Worm (Caenorhabditis elegans) whole organism, early embryonic: Measurements from ENCODE around the gene nlf-1.

Experiments
- B0310.2 ChIP-seq: sonication (generic microtip); optimal IDR thresholded peaks from 2 replicates; lab custom pipeline; 2016; ENCODE audit warnings: mild to moderate bottlenecking, missing genetic modification characterization, missing compliant biosample characterization
- F13C5.2 ChIP-seq: sonication (generic microtip); optimal IDR thresholded peaks from 2 replicates; lab custom pipeline; 2017; ENCODE audit warnings: mild to moderate bottlenecking, missing genetic modification characterization, inconsistent platforms, missing compliant biosample characterization
- aly-1 ChIP-seq: sonication (generic microtip); optimal IDR thresholded peaks from 2 replicates; lab custom pipeline; 2016; ENCODE audit warnings: missing genetic modification characterization, missing compliant biosample characterization
- ama-1 ChIP-seq: fragments of 150-350 bp; optimal IDR thresholded peaks from 2 replicates; lab custom pipeline; 2014
- ceh-13 ChIP-seq: fragments of 200-800 bp; sonication (Bioruptor generic); optimal IDR thresholded peaks from 2 replicates; lab custom pipeline; 2018; ENCODE audit warnings: mild to moderate bottlenecking, missing genetic modification characterization, missing compliant biosample characterization
- ceh-36 ChIP-seq: sonication (generic microtip); optimal IDR thresholded peaks from 2 replicates; lab custom pipeline; 2016; ENCODE audit warnings: missing genetic modification characterization, inconsistent platforms, missing compliant biosample characterization
- ets-7 ChIP-seq: sonication (generic microtip); optimal IDR thresholded peaks from 2 replicates; lab custom pipeline; 2016; ENCODE audit warnings: missing genotype, missing genetic modification characterization, missing compliant biosample characterization
- flt-1 ChIP-seq: fragments of 200-800 bp; sonication (Bioruptor generic); IDR thresholded peaks from 2 replicates; pipeline ENCODE4 v1.3.6; 2022; ENCODE audit warnings: missing genetic modification characterization, missing compliant biosample characterization
- hmbx-1 ChIP-seq: sonication (generic microtip); optimal IDR thresholded peaks from 2 replicates; lab custom pipeline; 2016; ENCODE audit warnings: mild to moderate bottlenecking, missing genetic modification characterization, missing compliant biosample characterization
- hmg-4 ChIP-seq: fragments of 200-800 bp; sonication (Bioruptor generic); optimal IDR thresholded peaks from 2 replicates; lab custom pipeline; 2018; ENCODE audit warnings: mild to moderate bottlenecking, missing genetic modification characterization, missing compliant biosample characterization
- hnd-1 ChIP-seq: sonication (generic microtip); optimal IDR thresholded peaks from 2 replicates; lab custom pipeline; 2016; ENCODE audit warnings: missing genetic modification characterization, missing compliant biosample characterization
- pes-1 ChIP-seq: fragments of 200-800 bp; sonication (Bioruptor generic); IDR thresholded peaks from 2 replicates; pipeline ENCODE4 v1.3.6; 2022; ENCODE audit warnings: missing genetic modification reagents, missing genetic modification characterization, missing compliant biosample characterization
- scrt-1 ChIP-seq: fragments of 200-800 bp; sonication (Bioruptor generic); IDR thresholded peaks from 2 replicates; pipeline ENCODE4 v1.3.6; 2022; ENCODE audit warnings: missing genetic modification characterization, missing compliant biosample characterization
- sea-1 ChIP-seq: fragments of 200-800 bp; sonication (Bioruptor generic); conservative IDR thresholded peaks from 2 replicates; pipeline ENCODE4 v1.3.6; 2022; ENCODE audit warnings: missing genetic modification characterization, missing compliant biosample characterization
- tbx-11 ChIP-seq: fragments of 200-800 bp; sonication (Bioruptor generic); IDR thresholded peaks from 2 replicates; pipeline ENCODE4 v1.3.6; 2022; ENCODE audit warnings: missing genetic modification characterization, missing compliant biosample characterization
- tbx-37 ChIP-seq: fragments of 200-800 bp; sonication (Bioruptor generic); conservative IDR thresholded peaks from 2 replicates; pipeline ENCODE4 v1.3.6; 2022; ENCODE audit warnings: missing genetic modification reagents, missing genetic modification characterization, missing compliant biosample characterization
- tra-4 ChIP-seq: sonication (generic microtip); optimal IDR thresholded peaks from 2 replicates; lab custom pipeline; 2017; ENCODE audit warnings: missing genetic modification characterization, missing compliant biosample characterization

nlf-1 gene

DNA sequence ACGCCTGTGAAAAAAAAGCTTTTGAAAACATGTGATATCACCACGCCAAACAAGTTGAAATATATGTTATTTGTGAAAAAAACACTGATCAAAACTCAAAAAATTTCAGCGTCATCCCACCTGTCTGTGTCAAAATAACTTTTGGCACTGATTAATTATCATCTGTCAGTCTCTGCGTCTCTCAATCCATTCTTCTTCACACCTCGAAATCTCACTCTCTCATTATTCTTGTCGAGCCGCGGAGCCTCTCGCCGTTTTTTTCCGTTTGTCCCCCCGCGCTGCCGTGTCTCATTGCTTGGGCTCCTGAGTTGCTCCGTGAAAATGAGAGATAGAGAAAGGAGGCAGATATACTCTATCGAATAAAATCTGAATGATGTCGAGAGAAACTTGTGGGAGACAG lies 33.7 kb upstream of the nlf-1 start:
- no peak for TF ChIP-seq hmbx-1 (tag; lab: Kevin White, UChicago)
- TF ChIP-seq ceh-13 (GFP tag; lab: Kevin White, UChicago) = no peak
- no peak for TF ChIP-seq sea-1 (GFP tag; lab: Robert Waterston, UW)

- TF ChIP-seq scrt-1 (GFP tag; lab: Robert Waterston, UW) (no peak), hmbx-1 (tag; lab: Kevin White, UChicago) (no peak), B0310.2 (no peak), hmg-4 (GFP tag; lab: Kevin White, UChicago) (no peak), aly-1 (no peak), tbx-11 (GFP tag; lab: Robert Waterston, UW) (no peak), ceh-36 (no peak), ceh-13 (GFP tag; lab: Kevin White, UChicago) (no peak), flt-1 (GFP tag; lab: Robert Waterston, UW) (no peak), ets-7 (tag; lab: Kevin White, UChicago) (no peak), hnd-1 (tag; lab: Kevin White, UChicago) (no peak), sea-1 (GFP tag; lab: Robert Waterston, UW) (no peak), tra-4 (no peak), F13C5.2 (tag; lab: Kevin White, UChicago) (no peak)
Observed at ce11 chrX:1046156-1046831, 28.9 kb upstream of the nlf-1 start, which contains the start of gene vpat-1. Gene vpat-1, minus strand, starts transcription at chrX:1046206.

ce11 chrX:1044327-1044726 lies 27.0 kb upstream of the nlf-1 start:
- no peak for TF ChIP-seq tbx-11 (GFP tag; lab: Robert Waterston, UW)
- no peak for TF ChIP-seq tra-4
- no peak for TF ChIP-seq sea-1 (GFP tag; lab: Robert Waterston, UW)
- TF ChIP-seq ets-7 (tag; lab: Kevin White, UChicago) = no peak

ce11 chrX:1038347-1038746 lies 21.0 kb upstream of the nlf-1 start, which contains the start of gene F55A4.7:
Gene F55A4.7, minus strand, starts transcription at chrX:1038447.
- TF ChIP-seq hmg-4 (GFP tag; lab: Kevin White, UChicago) (no peak), tbx-37 (GFP tag; lab: Robert Waterston, UW) (no peak), flt-1 (GFP tag; lab: Robert Waterston, UW) (no peak)

ce11 chrX:1035039-1035598 lies 17.8 kb upstream of the nlf-1 start, which contains the start of the genes stau-1 and sec-22:
Gene stau-1, minus strand, starts transcription at chrX:1035286.
Gene sec-22, plus strand, starts transcription at chrX:1035548.
- no peak for TF ChIP-seq sea-1 (GFP tag; lab: Robert Waterston, UW)
- peak; percentile 53 for TF ChIP-seq F13C5.2 (tag; lab: Kevin White, UChicago)
- no peak for TF ChIP-seq scrt-1 (GFP tag; lab: Robert Waterston, UW)
- TF ChIP-seq hmg-4 (GFP tag; lab: Kevin White, UChicago) = peak; percentile 48
- no peak for TF ChIP-seq flt-1 (GFP tag; lab: Robert Waterston, UW)
- TF ChIP-seq aly-1 = no peak
- no peak for TF ChIP-seq ceh-36

DNA sequence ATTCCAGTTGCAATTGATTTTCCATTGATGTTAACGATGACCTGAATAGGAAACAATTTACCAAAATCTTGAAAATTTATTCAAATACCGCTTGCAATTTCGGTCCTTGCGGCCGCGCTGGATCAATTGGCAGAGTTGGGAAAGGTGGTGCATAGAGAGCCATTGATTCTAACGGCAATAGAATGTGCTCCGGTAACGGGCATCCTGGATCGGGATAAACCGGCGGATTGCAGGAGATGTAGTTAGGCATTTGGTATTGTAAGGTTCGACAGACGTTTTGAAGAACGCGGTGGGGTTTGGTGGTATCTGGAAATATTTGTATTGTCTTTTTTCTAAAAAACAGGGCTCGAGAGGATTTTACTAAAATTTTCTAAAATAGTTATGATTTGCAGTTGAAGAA lies 13.5 kb upstream of the nlf-1 start:
- TF ChIP-seq ets-7 (tag; lab: Kevin White, UChicago) (no peak), tbx-37 (GFP tag; lab: Robert Waterston, UW) (no peak), sea-1 (GFP tag; lab: Robert Waterston, UW) (no peak), B0310.2 (no peak), aly-1 (no peak), hmg-4 (GFP tag; lab: Kevin White, UChicago) (no peak), flt-1 (GFP tag; lab: Robert Waterston, UW) (no peak), ceh-13 (GFP tag; lab: Kevin White, UChicago) (no peak), hnd-1 (tag; lab: Kevin White, UChicago) (no peak), hmbx-1 (tag; lab: Kevin White, UChicago) (no peak), F13C5.2 (tag; lab: Kevin White, UChicago) (no peak), tra-4 (no peak), pes-1 (no peak), ceh-36 (no peak)

- TF ChIP-seq ets-7 (tag; lab: Kevin White, UChicago) (no peak), tra-4 (no peak), tbx-11 (GFP tag; lab: Robert Waterston, UW) (no peak), ceh-13 (GFP tag; lab: Kevin White, UChicago) (no peak), scrt-1 (GFP tag; lab: Robert Waterston, UW) (no peak), sea-1 (GFP tag; lab: Robert Waterston, UW) (no peak), tbx-37 (GFP tag; lab: Robert Waterston, UW) (no peak), pes-1 (no peak), flt-1 (GFP tag; lab: Robert Waterston, UW) (no peak), B0310.2 (no peak), ama-1 (lab: Kevin White, UChicago) (no peak), ceh-36 (no peak), hmg-4 (GFP tag; lab: Kevin White, UChicago) (no peak), F13C5.2 (tag; lab: Kevin White, UChicago) (no peak), aly-1 (no peak)
Observed at ce11 chrX:1027370-1027769, 10.0 kb upstream of the nlf-1 start.

- TF ChIP-seq tbx-11 (GFP tag; lab: Robert Waterston, UW) (no peak), F13C5.2 (tag; lab: Kevin White, UChicago) (no peak), ama-1 (lab: Kevin White, UChicago) (no peak), aly-1 (no peak), ceh-36 (no peak), sea-1 (GFP tag; lab: Robert Waterston, UW) (no peak)
Observed at ce11 chrX:1026722-1027121, 9.4 kb upstream of the nlf-1 start.
